Fruit fly (Drosophila melanogaster): Measurements from ENCODE around the gene CG18507.

DNA sequence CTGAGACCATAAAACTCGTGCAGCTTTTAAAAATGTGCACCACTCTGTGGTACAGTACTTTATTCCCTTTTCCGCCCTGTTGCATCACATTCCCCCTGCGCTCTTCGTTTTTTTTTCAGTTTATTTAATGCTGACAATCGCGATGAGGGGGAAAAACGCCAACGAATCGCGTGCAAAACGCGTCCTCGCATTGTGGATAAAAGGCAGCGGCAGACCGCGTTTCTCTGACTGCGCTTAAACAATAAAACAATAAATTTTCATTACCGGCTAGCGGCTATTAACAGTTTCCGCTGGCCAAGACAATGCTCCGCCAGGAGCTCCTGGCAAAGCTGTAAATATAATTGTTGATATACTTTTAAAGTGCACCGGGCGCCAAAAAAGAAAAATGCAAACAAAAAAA is 35.4 kb upstream of the CG18507 start:
- TF ChIP-seq fru (GFP tag; optimal IDR thresholded peaks at IDR 0.05): no peak
- TF ChIP-seq dmrt93B (GFP tag; optimal IDR thresholded peaks at IDR 0.05): no peak
- TF ChIP-seq Myc (optimal IDR thresholded peaks at IDR 0.05): no peak
- no peak for TF ChIP-seq sv (GFP tag; optimal IDR thresholded peaks at IDR 0.05)
- no peak for TF ChIP-seq pan (optimal IDR thresholded peaks at IDR 0.05)
- no peak for TF ChIP-seq br (GFP tag; optimal IDR thresholded peaks at IDR 0.05)
- TF ChIP-seq Mio (GFP tag; optimal IDR thresholded peaks at IDR 0.05): no peak
- no peak for TF ChIP-seq tai (GFP tag; optimal IDR thresholded peaks at IDR 0.05)
- no peak for TF ChIP-seq h (GFP tag; optimal IDR thresholded peaks at IDR 0.05)
- no peak for TF ChIP-seq lola (GFP tag; optimal IDR thresholded peaks at IDR 0.05)
- TF ChIP-seq Vsx2 (GFP tag; optimal IDR thresholded peaks at IDR 0.05; ENCODE audit: partially characterized antibody): no peak
- TF ChIP-seq usp (GFP tag; optimal IDR thresholded peaks at IDR 0.05): no peak

All from whole organism, wandering third instar larva.